Worm (Caenorhabditis elegans) whole organism, L1 larva: ENCODE results near the gene F56D6.6.

Experiments
- C16A3.4 ChIP-seq: fragments of 150-350 bp; optimal IDR thresholded peaks from 2 replicates; lab custom pipeline; 2014; ENCODE audit warnings: missing biosample characterization, missing genetic modification characterization
- ceh-63 ChIP-seq: fragments of 200-800 bp; sonication (Bioruptor generic); optimal IDR thresholded peaks from 2 replicates; lab custom pipeline; 2018; ENCODE audit warnings: mild to moderate bottlenecking, missing genetic modification characterization, missing compliant biosample characterization
- elt-3 ChIP-seq, 6 experiments: fragments of 150-350 bp in 1 of 6; sonication (generic microtip); optimal IDR thresholded peaks; 2 replicates each; lab custom pipeline; 2017 to 2018; ENCODE audit warnings: missing biosample characterization in 6 of 6, missing genetic modification characterization in 6 of 6, inconsistent platforms in 1 of 6
- fkh-10 ChIP-seq: sonication (generic microtip); optimal IDR thresholded peaks from 2 replicates; lab custom pipeline; 2017; ENCODE audit warnings: missing biosample characterization, missing genetic modification reagents, missing genetic modification characterization
- hpl-2 ChIP-seq: fragments of 150-350 bp; optimal IDR thresholded peaks from 2 replicates; lab custom pipeline; 2014; ENCODE audit warnings: missing biosample characterization, missing genetic modification reagents, missing genetic modification characterization
- lin-15B ChIP-seq: fragments of 150-350 bp; sonication (generic microtip); optimal IDR thresholded peaks from 3 replicates; lab custom pipeline; 2014; ENCODE audit warnings: missing biosample characterization, missing genetic modification characterization
- nhr-19 ChIP-seq: fragments of 200-800 bp; sonication (Bioruptor generic); conservative IDR thresholded peaks from 2 replicates; pipeline ENCODE4 v1.3.6; 2022; ENCODE audit warnings: missing genetic modification characterization, missing compliant biosample characterization
- nhr-28 ChIP-seq: fragments of 150-350 bp; optimal IDR thresholded peaks from 2 replicates; lab custom pipeline; 2014; ENCODE audit warnings: missing biosample characterization, missing genetic modification characterization
- nhr-76 ChIP-seq: sonication (generic microtip); optimal IDR thresholded peaks from 2 replicates; lab custom pipeline; 2017; ENCODE audit warnings: missing biosample characterization, missing genetic modification characterization
- snpc-4 ChIP-seq: fragments of 150-350 bp; optimal IDR thresholded peaks from 2 replicates; lab custom pipeline; 2014; ENCODE audit warnings: missing biosample characterization, missing genetic modification characterization
- unc-130 ChIP-seq: fragments of 150-350 bp; optimal IDR thresholded peaks from 2 replicates; lab custom pipeline; 2017; ENCODE audit warnings: missing biosample characterization, missing genetic modification characterization, inconsistent platforms

DNA sequence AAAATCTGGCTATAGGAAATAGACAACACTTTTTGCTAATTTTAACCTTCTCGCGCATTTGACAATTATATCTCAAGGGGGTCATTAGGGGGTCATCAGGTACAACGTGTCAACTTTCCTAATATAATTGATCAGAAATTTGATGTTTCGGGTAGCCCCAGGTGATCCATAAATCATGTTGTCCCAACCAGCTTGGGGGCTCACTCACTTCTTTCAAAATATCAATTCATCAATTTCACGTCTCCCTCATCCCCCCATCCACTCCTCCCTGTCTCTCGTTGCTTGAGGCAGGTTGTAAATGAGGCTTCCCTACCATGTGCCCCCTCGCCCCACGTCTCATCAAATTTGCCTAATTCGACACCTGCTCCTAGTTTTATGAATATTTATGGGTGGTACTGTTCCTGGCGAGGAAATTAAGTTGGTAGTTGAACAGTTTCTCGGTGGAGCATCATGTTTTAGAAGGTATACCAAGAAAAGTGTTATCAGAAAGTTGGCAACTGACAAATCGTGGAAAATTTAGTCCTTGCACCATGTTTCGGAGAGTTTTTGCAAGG is 45.0 kb upstream of the F56D6.6 start:
- no peak for TF ChIP-seq nhr-76 (tag; lab: Kevin White, UChicago)
- no peak for TF ChIP-seq C16A3.4 (tag; lab: Kevin White, UChicago)
- TF ChIP-seq hpl-2: no peak
- no peak for TF ChIP-seq unc-130
- TF ChIP-seq nhr-19 (GFP tag; lab: Robert Waterston, UW): no peak
- no peak for TF ChIP-seq fkh-10 (GFP tag; lab: Kevin White, UChicago)
- no peak for TF ChIP-seq ceh-63 (GFP tag; lab: Kevin White, UChicago)
- TF ChIP-seq elt-3 (tag; optimal IDR thresholded peaks at IDR 0.05; lab: Kevin White, UChicago): no peak
- TF ChIP-seq lin-15B (tag; lab: Kevin White, UChicago): no peak
- no peak for TF ChIP-seq nhr-28 (tag; lab: Kevin White, UChicago)
- TF ChIP-seq snpc-4 (tag; lab: Kevin White, UChicago): no peak
